Fruit fly (Drosophila melanogaster): ENCODE measurements around the gene CG2256.

DNA sequence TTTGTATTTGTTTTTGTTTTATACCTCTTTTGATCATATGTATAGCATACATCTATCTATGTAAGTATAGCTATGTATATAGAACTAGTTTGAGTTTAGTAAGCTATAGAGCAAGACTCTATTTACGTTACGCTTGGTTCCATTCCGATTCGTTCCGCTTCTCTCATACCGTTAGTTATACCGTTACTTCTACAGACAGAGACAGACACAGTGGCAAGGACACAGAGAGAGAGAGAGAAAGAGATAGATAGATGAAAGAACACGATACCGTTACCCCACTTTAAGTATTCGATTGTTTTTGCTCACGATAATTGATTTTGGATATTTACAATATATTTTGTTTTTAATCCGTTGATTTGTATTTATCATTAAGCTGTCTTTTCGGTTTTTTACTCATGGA lies 40.5 kb downstream of the CG2256 start:
- no peak for TF ChIP-seq Gug (GFP tag; IDR thresholded peaks at IDR 0.05)
- no peak for TF ChIP-seq Ets21C (GFP tag; optimal IDR thresholded peaks at IDR 0.05)
- no peak for TF ChIP-seq Smox (GFP tag; optimal IDR thresholded peaks at IDR 0.05)
- TF ChIP-seq CG6276 (GFP tag; optimal IDR thresholded peaks at IDR 0.05) = no peak
- no peak for TF ChIP-seq Sox102F (GFP tag; optimal IDR thresholded peaks at IDR 0.05)
- TF ChIP-seq pdm3 (GFP tag; optimal IDR thresholded peaks at IDR 0.05) = no peak
- TF ChIP-seq OdsH (GFP tag; optimal IDR thresholded peaks at IDR 0.05) = no peak
- TF ChIP-seq CG7368 (GFP tag; optimal IDR thresholded peaks at IDR 0.05) = no peak
- TF ChIP-seq CG9139 (GFP tag; optimal IDR thresholded peaks at IDR 0.05) = no peak
- no peak for TF ChIP-seq ss (GFP tag; optimal IDR thresholded peaks at IDR 0.05)

Data from whole organism, prepupa.